Fruit fly (Drosophila melanogaster): ENCODE measurements around the gene CG6908.
A peak's percentile ranks its signal among the peaks of the same experiment; 100 is the strongest.

CG6908 gene

DNA sequence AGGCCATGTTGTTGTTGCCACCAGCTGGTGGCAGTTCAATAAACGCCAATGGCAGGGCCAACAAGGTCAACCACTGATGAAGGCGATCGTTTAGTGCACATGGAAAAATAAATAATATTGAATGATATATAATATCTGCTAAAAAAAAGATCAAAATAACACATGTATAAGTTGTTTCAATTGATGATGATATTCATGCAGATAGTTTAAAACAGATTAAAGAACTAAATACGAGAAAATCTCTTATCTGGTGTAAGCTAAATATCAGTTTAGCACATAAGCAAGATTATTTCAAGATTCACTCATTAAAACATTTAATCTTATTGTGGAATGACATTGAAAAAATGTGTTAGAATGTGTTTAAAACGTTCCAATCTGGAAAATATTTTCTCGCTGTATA lies 26.4 kb downstream of the CG6908 start (continued):
- no peak for TF ChIP-seq CG31365 (tag; optimal IDR thresholded peaks at IDR 0.05)
- no peak for TF ChIP-seq Taf1 (GFP tag; IDR thresholded peaks at IDR 0.05)
- no peak for TF ChIP-seq tll (GFP tag; optimal IDR thresholded peaks at IDR 0.05)
- no peak for TF ChIP-seq pfk (GFP tag; optimal IDR thresholded peaks at IDR 0.05)
- no peak for TF ChIP-seq CG30020 (tag; optimal IDR thresholded peaks at IDR 0.05)
- TF ChIP-seq CG10654 (GFP tag; optimal IDR thresholded peaks at IDR 0.05), result no peak
- no peak for TF ChIP-seq Six4 (GFP tag; optimal IDR thresholded peaks at IDR 0.05)
- TF ChIP-seq CG7963 (GFP tag; IDR thresholded peaks at IDR 0.05; ENCODE audit: partially characterized antibody), result no peak
- TF ChIP-seq Fer2 (tag; optimal IDR thresholded peaks at IDR 0.05), result no peak
- no peak for TF ChIP-seq Mad (GFP tag; optimal IDR thresholded peaks at IDR 0.05)
- no peak for TF ChIP-seq Med (GFP tag)
- TF ChIP-seq Camta (GFP tag; optimal IDR thresholded peaks at IDR 0.05), result no peak
- TF ChIP-seq Mes4 (GFP tag; optimal IDR thresholded peaks at IDR 0.05), result no peak
- no peak for TF ChIP-seq CG13775 (GFP tag; optimal IDR thresholded peaks at IDR 0.05)
- no peak for TF ChIP-seq sens-2 (GFP tag; IDR thresholded peaks at IDR 0.05)
- TF ChIP-seq Dfd (GFP tag; optimal IDR thresholded peaks at IDR 0.05), result no peak
- TF ChIP-seq Ravus (GFP tag; IDR thresholded peaks at IDR 0.05), result no peak
- TF ChIP-seq CG10565 (GFP tag; optimal IDR thresholded peaks at IDR 0.05), result no peak
- no peak for TF ChIP-seq Doc3 (GFP tag; IDR thresholded peaks at IDR 0.05; ENCODE audit: partially characterized antibody)
- no peak for TF ChIP-seq br (optimal IDR thresholded peaks at IDR 0.05)
- no peak for TF ChIP-seq luna (GFP tag; optimal IDR thresholded peaks at IDR 0.05)
- no peak for TF ChIP-seq Nf-YA (GFP tag; IDR thresholded peaks at IDR 0.05)
- peak; percentile 30; the same call in 1 of the 2 replicates for TF ChIP-seq slbo (GFP tag; IDR thresholded peaks at IDR 0.05)
- no peak for TF ChIP-seq slou (GFP tag; optimal IDR thresholded peaks at IDR 0.05)
- no peak for TF ChIP-seq CG6765 (GFP tag; optimal IDR thresholded peaks at IDR 0.05)
- TF ChIP-seq CG15696 (tag; optimal IDR thresholded peaks at IDR 0.05), result no peak
- no peak for TF ChIP-seq CG11247 (GFP tag; IDR thresholded peaks at IDR 0.05)
- TF ChIP-seq z (GFP tag; IDR thresholded peaks at IDR 0.05), result no peak
- TF ChIP-seq CG17328 (GFP tag; IDR thresholded peaks at IDR 0.05), result 0 out of 2 replicates have a peak, but pooled peaks have one; percentile 13
- TF ChIP-seq CG8924 (tag; optimal IDR thresholded peaks at IDR 0.05), result peak; percentile 69
- TF ChIP-seq CG7745 (tag; optimal IDR thresholded peaks at IDR 0.05), result no peak
- no peak for TF ChIP-seq CG4328 (GFP tag; optimal IDR thresholded peaks at IDR 0.05)
- no peak for TF ChIP-seq maf-S (GFP tag; optimal IDR thresholded peaks at IDR 0.05)
- TF ChIP-seq H15 (GFP tag; IDR thresholded peaks at IDR 0.05), result no peak
- TF ChIP-seq CTCF (GFP tag; optimal IDR thresholded peaks at IDR 0.05), result no peak
- TF ChIP-seq CG30431 (GFP tag; optimal IDR thresholded peaks at IDR 0.05), result no peak
- TF ChIP-seq tna (GFP tag; IDR thresholded peaks at IDR 0.05; ENCODE audit: partially characterized antibody), result no peak
- TF ChIP-seq CG15269 (tag; optimal IDR thresholded peaks at IDR 0.05), result peak; percentile 71
- no peak for TF ChIP-seq eve (GFP tag; optimal IDR thresholded peaks at IDR 0.05)
- no peak for TF ChIP-seq Dll (GFP tag; IDR thresholded peaks at IDR 0.05; ENCODE audit: partially characterized antibody)
- no peak for TF ChIP-seq CG9932 (GFP tag; IDR thresholded peaks at IDR 0.05)
- TF ChIP-seq shn (GFP tag; optimal IDR thresholded peaks at IDR 0.05), result no peak
- no peak for TF ChIP-seq tx (GFP tag; optimal IDR thresholded peaks at IDR 0.05)
- peak; percentile 3 for TF ChIP-seq Nf-YB (GFP tag; optimal IDR thresholded peaks at IDR 0.05)
- TF ChIP-seq CG1603 (tag; optimal IDR thresholded peaks at IDR 0.05), result peak; percentile 12
- no peak for TF ChIP-seq crc (GFP tag; optimal IDR thresholded peaks at IDR 0.05)
- no peak for TF ChIP-seq C15 (GFP tag; IDR thresholded peaks at IDR 0.05)
- TF ChIP-seq Xbp1 (GFP tag; optimal IDR thresholded peaks at IDR 0.05), result peak; percentile 35
- TF ChIP-seq CG14667 (GFP tag; IDR thresholded peaks at IDR 0.05), result no peak
- no peak for TF ChIP-seq schlank (tag; optimal IDR thresholded peaks at IDR 0.05)
- TF ChIP-seq CG11093 (GFP tag; IDR thresholded peaks at IDR 0.05), result 0 out of 3 replicates have a peak, but pooled peaks have one; percentile 12
- no peak for TF ChIP-seq CG3838 (GFP tag; optimal IDR thresholded peaks at IDR 0.05)
- TF ChIP-seq Dad (GFP tag; optimal IDR thresholded peaks at IDR 0.05), result no peak
